Fruit fly (Drosophila melanogaster): ENCODE measurements around the gene Sgp.

dm6 chr2L:8511723-8512122 lies 7.8 kb upstream of the Sgp start, which contains the start of gene CG13096:
- no peak for TF ChIP-seq CG12605 (GFP tag; IDR thresholded peaks at IDR 0.05)
- no peak for TF ChIP-seq EcR (GFP tag; optimal IDR thresholded peaks at IDR 0.05)
- no peak for TF ChIP-seq fd96Ca (GFP tag; IDR thresholded peaks at IDR 0.05)
- TF ChIP-seq Pif1B (GFP tag; optimal IDR thresholded peaks at IDR 0.05), result no peak
- no peak for TF ChIP-seq CG34367 (tag; optimal IDR thresholded peaks at IDR 0.05)
- TF ChIP-seq CG14655 (GFP tag; optimal IDR thresholded peaks at IDR 0.05), result no peak
- no peak for TF ChIP-seq CG32121 (GFP tag; IDR thresholded peaks at IDR 0.05)
- no peak for TF ChIP-seq CG10348 (GFP tag; IDR thresholded peaks at IDR 0.05)
- no peak for TF ChIP-seq D1 (tag; optimal IDR thresholded peaks at IDR 0.05)
- no peak for TF ChIP-seq CG4496 (GFP tag; IDR thresholded peaks at IDR 0.05)
- TF ChIP-seq CG17806 (tag; optimal IDR thresholded peaks at IDR 0.05), result no peak
- TF ChIP-seq CG8159 (tag; optimal IDR thresholded peaks at IDR 0.05), result no peak
- no peak for TF ChIP-seq Ets98B (GFP tag; IDR thresholded peaks at IDR 0.05)
